Worm (Caenorhabditis elegans) whole organism, early embryonic: ENCODE data around the gene gst-11.

Experiments
- ama-1 ChIP-seq: fragments of 150-350 bp; optimal IDR thresholded peaks from 2 replicates; lab custom pipeline; 2014
- ceh-36 ChIP-seq: sonication (generic microtip); optimal IDR thresholded peaks from 2 replicates; lab custom pipeline; 2016; ENCODE audit warnings: missing genetic modification characterization, inconsistent platforms, missing compliant biosample characterization
- hmg-4 ChIP-seq: fragments of 200-800 bp; sonication (Bioruptor generic); optimal IDR thresholded peaks from 2 replicates; lab custom pipeline; 2018; ENCODE audit warnings: mild to moderate bottlenecking, missing genetic modification characterization, missing compliant biosample characterization
- hnd-1 ChIP-seq: sonication (generic microtip); optimal IDR thresholded peaks from 2 replicates; lab custom pipeline; 2016; ENCODE audit warnings: missing genetic modification characterization, missing compliant biosample characterization
- pes-1 ChIP-seq: fragments of 200-800 bp; sonication (Bioruptor generic); IDR thresholded peaks from 2 replicates; pipeline ENCODE4 v1.3.6; 2022; ENCODE audit warnings: missing genetic modification reagents, missing genetic modification characterization, missing compliant biosample characterization
- tbx-11 ChIP-seq: fragments of 200-800 bp; sonication (Bioruptor generic); IDR thresholded peaks from 2 replicates; pipeline ENCODE4 v1.3.6; 2022; ENCODE audit warnings: missing genetic modification characterization, missing compliant biosample characterization
- tbx-37 ChIP-seq: fragments of 200-800 bp; sonication (Bioruptor generic); conservative IDR thresholded peaks from 2 replicates; pipeline ENCODE4 v1.3.6; 2022; ENCODE audit warnings: missing genetic modification reagents, missing genetic modification characterization, missing compliant biosample characterization

ce11 chrX:3634782-3635181 lies 1.2 kb upstream of the gst-11 start:
- TF ChIP-seq hmg-4 (GFP tag; lab: Kevin White, UChicago), result no peak
- no peak for TF ChIP-seq hnd-1 (tag; lab: Kevin White, UChicago)
- TF ChIP-seq ama-1 (lab: Kevin White, UChicago), result no peak
- no peak for TF ChIP-seq pes-1 (GFP tag; lab: Robert Waterston, UW)
- TF ChIP-seq ceh-36 (tag; lab: Kevin White, UChicago), result no peak
- no peak for TF ChIP-seq tbx-11 (GFP tag; lab: Robert Waterston, UW)
- TF ChIP-seq tbx-37 (GFP tag; lab: Robert Waterston, UW), result no peak
